Worm (Caenorhabditis elegans) whole organism, young adult: ENCODE measurements around the gene T16H12.2.

Experiments used
- D2030.7 ChIP-seq: fragments of 200-800 bp; sonication (Bioruptor generic); IDR thresholded peaks from 2 replicates; pipeline ENCODE4 v1.3.6; 2022; ENCODE audit warnings: missing genetic modification reagents, missing genetic modification characterization, missing compliant biosample characterization
- him-1 ChIP-seq: sonication (generic microtip); optimal IDR thresholded peaks from 2 replicates; lab custom pipeline; 2016; ENCODE audit warnings: missing genotype, missing genetic modification reagents, missing genetic modification characterization, missing compliant biosample characterization
- lsl-1 ChIP-seq: fragments of 200-800 bp; sonication (Bioruptor generic); optimal IDR thresholded peaks from 2 replicates; lab custom pipeline; 2018; ENCODE audit warnings: mild to moderate bottlenecking, missing genetic modification characterization, moderate library complexity, missing compliant biosample characterization
- nhr-80 ChIP-seq: sonication (generic microtip); optimal IDR thresholded peaks from 2 replicates; lab custom pipeline; 2016; ENCODE audit warnings: missing genetic modification characterization, missing compliant biosample characterization

Gene T16H12.2

ce11 chrIII:10132495-10133450 lies 46.7 kb downstream of the T16H12.2 start (continued):
- TF ChIP-seq him-1 (tag; lab: Kevin White, UChicago), result peak; percentile 68
- no peak for TF ChIP-seq lsl-1
- TF ChIP-seq, all 124 proteins: peak for 12

ce11 chrIII:10134517-10134916 lies 48.4 kb downstream of the T16H12.2 start:
- TF ChIP-seq nhr-80 (tag; lab: Kevin White, UChicago), result peak; percentile 59
- no peak for TF ChIP-seq D2030.7 (GFP tag; lab: Robert Waterston, UW)
- TF ChIP-seq, all 124 proteins: peak for 1
